Fruit fly (Drosophila melanogaster) whole organism, embryonic: Measurements from ENCODE around the gene CG8419.

Source experiments
- BEAF-32 ChIP-seq: fragments of 200-800 bp; sonication (Bioruptor generic); optimal IDR thresholded peaks from 3 replicates; lab custom pipeline; 2017; ENCODE audit warnings: missing biosample characterization, missing genetic modification characterization, mild to moderate bottlenecking, moderate library complexity, missing genetic modification reagents
- Bdp1 ChIP-seq: fragments of 200-800 bp; sonication (Bioruptor generic); optimal IDR thresholded peaks from 3 replicates; lab custom pipeline; 2016; ENCODE audit warnings: missing biosample characterization, missing genetic modification characterization
- CG10979 ChIP-seq: fragments of 200-800 bp; sonication (Bioruptor generic); optimal IDR thresholded peaks from 2 replicates; lab custom pipeline; 2018; ENCODE audit warnings: missing biosample characterization, mild to moderate bottlenecking, missing genetic modification characterization, moderate library complexity
- CG11093 ChIP-seq: fragments of 200-800 bp; sonication (Bioruptor generic); IDR thresholded peaks from 3 replicates; pipeline ENCODE4 v1.3.6; 2022; ENCODE audit warnings: missing biosample characterization, missing genetic modification characterization
- CG13287 ChIP-seq: fragments of 200-800 bp; sonication (Bioruptor generic); IDR thresholded peaks from 2 replicates; pipeline ENCODE4 v1.3.6; 2022; ENCODE audit warnings: missing biosample characterization, missing genetic modification characterization; ENCODE audit not compliant: partially characterized antibody
- CG13775 ChIP-seq: fragments of 200-800 bp; sonication (Bioruptor generic); optimal IDR thresholded peaks from 3 replicates; lab custom pipeline; 2017; ENCODE audit warnings: missing biosample characterization, mild to moderate bottlenecking, missing genetic modification characterization
- CG14014 ChIP-seq: fragments of 200-800 bp; sonication (Bioruptor generic); IDR thresholded peaks from 2 replicates; pipeline ENCODE4 v1.3.6; 2022; ENCODE audit warnings: missing biosample characterization, missing genetic modification characterization
- CG15696 ChIP-seq: fragments of 200-800 bp; sonication (Bioruptor generic); optimal IDR thresholded peaks from 2 replicates; lab custom pipeline; 2019; ENCODE audit warnings: missing biosample characterization, mild to moderate bottlenecking, missing genetic modification characterization, moderate library complexity
- CG16815 ChIP-seq: fragments of 200-800 bp; sonication (Bioruptor generic); optimal IDR thresholded peaks from 3 replicates; lab custom pipeline; 2017; ENCODE audit warnings: missing biosample characterization, mild to moderate bottlenecking, missing genetic modification characterization
- CG17612 ChIP-seq: fragments of 200-800 bp; sonication (Bioruptor generic); IDR thresholded peaks from 2 replicates; pipeline ENCODE4 v1.3.6; 2022; ENCODE audit warnings: missing biosample characterization, missing genetic modification characterization
- CG18619 ChIP-seq: fragments of 200-800 bp; sonication (Bioruptor generic); optimal IDR thresholded peaks from 3 replicates; lab custom pipeline; 2017; ENCODE audit warnings: missing biosample characterization, mild to moderate bottlenecking, missing genetic modification characterization
- CG2129 ChIP-seq: fragments of 200-800 bp; sonication (Bioruptor generic); IDR thresholded peaks from 2 replicates; pipeline ENCODE4 v1.3.6; 2022; ENCODE audit warnings: missing biosample characterization, missing genetic modification characterization; ENCODE audit not compliant: partially characterized antibody
- CG2875 ChIP-seq: fragments of 200-800 bp; sonication (Bioruptor generic); optimal IDR thresholded peaks from 2 replicates; lab custom pipeline; 2017; ENCODE audit warnings: missing biosample characterization, mild to moderate bottlenecking, missing genetic modification characterization, missing genetic modification reagents
- CG31224 ChIP-seq: fragments of 200-800 bp; sonication (Bioruptor generic); IDR thresholded peaks from 2 replicates; pipeline ENCODE4 v1.3.6; 2022; ENCODE audit warnings: missing biosample characterization, missing genetic modification characterization
- CG3163 ChIP-seq: fragments of 200-800 bp; sonication (Bioruptor generic); optimal IDR thresholded peaks from 3 replicates; lab custom pipeline; 2016; ENCODE audit warnings: missing biosample characterization, missing genetic modification characterization
- CG32772 ChIP-seq: fragments of 200-800 bp; sonication (Bioruptor generic); IDR thresholded peaks from 2 replicates; pipeline ENCODE4 v1.3.6; 2022; ENCODE audit warnings: missing biosample characterization, missing genetic modification characterization
- CG3847 ChIP-seq: fragments of 200-800 bp; sonication (Bioruptor generic); IDR thresholded peaks from 2 replicates; pipeline ENCODE4 v1.3.6; 2022; ENCODE audit warnings: missing biosample characterization, missing genetic modification characterization
- CG6683 ChIP-seq: fragments of 200-800 bp; sonication (Bioruptor generic); optimal IDR thresholded peaks from 2 replicates; lab custom pipeline; 2017; ENCODE audit warnings: missing biosample characterization, mild to moderate bottlenecking, missing genetic modification characterization, missing genetic modification reagents
- CG6791 ChIP-seq: fragments of 200-800 bp; sonication (Bioruptor generic); IDR thresholded peaks from 3 replicates; pipeline ENCODE4 v1.3.6; 2022; ENCODE audit warnings: missing biosample characterization, missing genetic modification characterization; ENCODE audit not compliant: partially characterized antibody
- CG8765 ChIP-seq: fragments of 200-800 bp; sonication (Bioruptor generic); IDR thresholded peaks from 2 replicates; pipeline ENCODE4 v1.3.6; 2022; ENCODE audit warnings: missing biosample characterization, missing genetic modification characterization
- CoRest ChIP-seq: fragments of 200-800 bp; sonication (Bioruptor generic); optimal IDR thresholded peaks from 3 replicates; lab custom pipeline; 2018; ENCODE audit warnings: missing biosample characterization, mild to moderate bottlenecking, missing genetic modification characterization, moderate library complexity
- Dad ChIP-seq: fragments of 200-800 bp; sonication (Bioruptor generic); optimal IDR thresholded peaks from 3 replicates; lab custom pipeline; 2016; ENCODE audit warnings: missing biosample characterization, missing genetic modification characterization
- Dbx ChIP-seq: fragments of 200-800 bp; sonication (Bioruptor generic); IDR thresholded peaks from 3 replicates; pipeline ENCODE4 v1.3.6; 2022; ENCODE audit warnings: missing biosample characterization, missing genetic modification characterization
- Dp ChIP-seq: fragments of 200-800 bp; sonication (Bioruptor generic); optimal IDR thresholded peaks from 2 replicates; lab custom pipeline; 2018; ENCODE audit warnings: missing biosample characterization, mild to moderate bottlenecking, missing genetic modification characterization, moderate library complexity
- HLH4C ChIP-seq: fragments of 200-800 bp; sonication (Bioruptor generic); IDR thresholded peaks from 3 replicates; pipeline ENCODE4 v1.3.6; 2022; ENCODE audit warnings: missing biosample characterization, missing genetic modification characterization; ENCODE audit not compliant: partially characterized antibody
- Hr78 ChIP-seq, 2 experiments: fragments of 200-800 bp in 1 of 2; fragments of >200 bp in 1 of 2; sonication (Bioruptor generic) in 1 of 2; optimal IDR thresholded peaks; 2 replicates each; lab custom pipeline; 2017 to 2019; ENCODE audit warnings: missing biosample characterization in 2 of 2, missing genetic modification characterization in 2 of 2, mild to moderate bottlenecking in 1 of 2, moderate library complexity in 1 of 2
- Mes4 ChIP-seq: fragments of 200-800 bp; sonication (Bioruptor generic); optimal IDR thresholded peaks from 2 replicates; lab custom pipeline; 2016; ENCODE audit warnings: missing biosample characterization, missing genetic modification characterization
- Neu2 ChIP-seq: fragments of 200-800 bp; sonication (Bioruptor generic); optimal IDR thresholded peaks from 3 replicates; lab custom pipeline; 2016; ENCODE audit warnings: missing biosample characterization, missing genetic modification characterization, borderline replicate concordance
- Six4 ChIP-seq: fragments of 200-800 bp; sonication (Bioruptor generic); optimal IDR thresholded peaks from 2 replicates; lab custom pipeline; 2016; ENCODE audit warnings: missing biosample characterization, missing genetic modification characterization
- Spps ChIP-seq: fragments of 200-800 bp; sonication (Bioruptor generic); optimal IDR thresholded peaks from 2 replicates; lab custom pipeline; 2018; ENCODE audit warnings: missing biosample characterization, mild to moderate bottlenecking, missing genetic modification characterization
- Taf1 ChIP-seq: fragments of 200-800 bp; sonication (Bioruptor generic); IDR thresholded peaks from 2 replicates; pipeline ENCODE4 v1.3.6; 2022; ENCODE audit warnings: missing biosample characterization, missing genetic modification characterization
- Vsx1 ChIP-seq: fragments of 200-800 bp; sonication (Bioruptor generic); optimal IDR thresholded peaks from 2 replicates; lab custom pipeline; 2017; ENCODE audit warnings: missing biosample characterization, mild to moderate bottlenecking, missing genetic modification characterization, missing genetic modification reagents
- abd-A ChIP-seq: fragments of 200-800 bp; sonication (Bioruptor generic); optimal IDR thresholded peaks from 3 replicates; lab custom pipeline; 2019; ENCODE audit warnings: missing biosample characterization, mild to moderate bottlenecking, missing genetic modification characterization, moderate library complexity
- ac ChIP-seq: fragments of 200-800 bp; sonication (Bioruptor generic); optimal IDR thresholded peaks from 3 replicates; lab custom pipeline; 2017; ENCODE audit warnings: missing biosample characterization, mild to moderate bottlenecking, missing genetic modification characterization
- bcd ChIP-seq: fragments of 200-800 bp; sonication (Bioruptor generic); optimal IDR thresholded peaks from 2 replicates; lab custom pipeline; 2017; ENCODE audit warnings: missing biosample characterization, mild to moderate bottlenecking, missing genetic modification characterization
- chinmo ChIP-seq: fragments of 200-800 bp; sonication (Bioruptor generic); IDR thresholded peaks from 4 replicates; pipeline ENCODE4 v1.3.6; 2022; ENCODE audit warnings: missing biosample characterization, missing genetic modification characterization; ENCODE audit not compliant: partially characterized antibody
- gce ChIP-seq: fragments of 200-800 bp; sonication (Bioruptor generic); IDR thresholded peaks from 3 replicates; pipeline ENCODE4 v1.3.6; 2022; ENCODE audit warnings: missing biosample characterization, missing genetic modification characterization
- gro ChIP-seq: fragments of 200-800 bp; sonication (Bioruptor generic); optimal IDR thresholded peaks from 2 replicates; lab custom pipeline; 2016; ENCODE audit warnings: missing biosample characterization, missing genetic modification characterization
- h ChIP-seq: fragments of >200 bp; optimal IDR thresholded peaks from 2 replicates; lab custom pipeline; 2017
- klu ChIP-seq: fragments of 200-800 bp; sonication (Bioruptor generic); IDR thresholded peaks from 2 replicates; pipeline ENCODE4 v1.3.6; 2022; ENCODE audit warnings: missing biosample characterization, missing genetic modification characterization
- knrl ChIP-seq: fragments of 200-800 bp; sonication (Bioruptor generic); IDR thresholded peaks from 3 replicates; pipeline ENCODE4 v1.3.6; 2022; ENCODE audit warnings: missing biosample characterization, missing genetic modification characterization; ENCODE audit not compliant: partially characterized antibody
- sens ChIP-seq: fragments of 200-800 bp; sonication (Bioruptor generic); peaks from one replicate; lab custom pipeline; 2016; ENCODE audit warnings: missing biosample characterization, missing genetic modification characterization
- sens-2 ChIP-seq: fragments of 200-800 bp; sonication (Bioruptor generic); IDR thresholded peaks from 2 replicates; pipeline ENCODE4 v1.3.6; 2022; ENCODE audit warnings: missing biosample characterization, missing genetic modification characterization
- sna ChIP-seq: fragments of 200-800 bp; sonication (Bioruptor generic); IDR thresholded peaks from 2 replicates; pipeline ENCODE4 v1.3.6; 2022; ENCODE audit warnings: missing biosample characterization, missing genetic modification characterization; ENCODE audit not compliant: partially characterized antibody
- ssp ChIP-seq: fragments of 200-800 bp; sonication (Bioruptor generic); IDR thresholded peaks from 2 replicates; pipeline ENCODE4 v1.3.6; 2022; ENCODE audit warnings: missing biosample characterization, missing genetic modification characterization
- tap ChIP-seq: fragments of 200-800 bp; optimal IDR thresholded peaks from 3 replicates; lab custom pipeline; 2019; ENCODE audit warnings: missing biosample characterization, mild to moderate bottlenecking, missing genetic modification characterization, moderate library complexity
- toy ChIP-seq: fragments of 200-800 bp; sonication (Bioruptor generic); IDR thresholded peaks from 2 replicates; pipeline ENCODE4 v1.3.6; 2022; ENCODE audit warnings: missing biosample characterization, missing genetic modification characterization
- tup ChIP-seq: fragments of 200-800 bp; sonication (Bioruptor generic); optimal IDR thresholded peaks from 2 replicates; lab custom pipeline; 2016; ENCODE audit warnings: missing biosample characterization, mild to moderate bottlenecking, missing genetic modification characterization, moderate library complexity
- usp ChIP-seq: fragments of >200 bp; optimal IDR thresholded peaks from 2 replicates; lab custom pipeline; 2017; ENCODE audit warnings: missing biosample characterization, missing genetic modification characterization
- zf30C ChIP-seq: fragments of 200-800 bp; sonication (Bioruptor generic); optimal IDR thresholded peaks from 3 replicates; lab custom pipeline; 2018; ENCODE audit warnings: missing biosample characterization, mild to moderate bottlenecking, missing genetic modification characterization

Gene CG8419

DNA sequence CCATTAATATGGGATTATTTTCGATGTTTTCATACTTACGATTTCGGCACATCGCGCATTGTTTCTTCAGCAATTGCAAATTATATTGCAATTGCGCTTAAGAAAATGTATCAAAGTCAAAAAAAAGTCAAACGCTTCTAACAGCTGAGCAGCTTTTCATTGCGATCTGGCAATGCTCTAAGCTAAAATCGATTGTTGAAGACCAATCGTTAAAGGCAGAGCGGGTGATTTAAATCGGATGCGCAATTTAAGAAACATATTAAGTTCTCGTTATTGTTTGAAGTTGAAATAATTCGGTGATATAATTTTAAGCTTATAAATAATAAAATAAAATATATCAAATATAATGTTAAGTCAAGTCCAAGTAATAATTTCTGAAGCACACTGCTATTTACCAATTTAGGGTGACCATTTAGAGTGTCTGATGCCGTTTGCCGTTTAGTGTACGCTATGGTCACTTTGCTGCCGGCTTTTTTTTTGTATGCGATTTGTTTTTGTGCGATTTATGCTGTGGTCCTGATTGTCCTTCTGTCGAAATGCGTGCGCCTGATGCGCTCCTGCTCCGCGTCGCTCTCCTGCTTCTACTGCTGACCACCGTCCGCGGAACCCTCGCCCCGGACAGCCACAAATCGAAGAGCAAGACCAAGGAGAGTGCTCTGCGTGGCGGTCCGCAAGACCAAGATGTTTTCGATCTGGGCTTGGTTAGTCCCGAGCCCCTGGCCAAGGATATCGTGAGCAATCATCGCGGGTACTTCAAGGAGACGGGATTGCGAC is 9.0 kb upstream of the CG8419 start, which contains the start of the genes CG8475 and CG8460 (continued):
- TF ChIP-seq sens-2 (GFP tag; lab: Robert Waterston, UW), result no peak
- no peak for TF ChIP-seq bcd
- no peak for TF ChIP-seq CG17612 (GFP tag; lab: Robert Waterston, UW)
- TF ChIP-seq usp (GFP tag; lab: Kevin White, UChicago), result no peak
- TF ChIP-seq Neu2 (GFP tag; lab: Kevin White, UChicago), result no peak
- no peak for TF ChIP-seq klu (GFP tag; lab: Robert Waterston, UW)
- TF ChIP-seq CG11093 (GFP tag; lab: Robert Waterston, UW), result no peak
- no peak for TF ChIP-seq Bdp1
- TF ChIP-seq CG31224, result no peak
- no peak for TF ChIP-seq Spps (tag; lab: Kevin White, UChicago)
- TF ChIP-seq HLH4C, result peak; percentile 47; the same call in 2 of the 3 replicates
- peak; percentile 66 for TF ChIP-seq CG13287 (GFP tag; lab: Robert Waterston, UW)
- TF ChIP-seq BEAF-32 (GFP tag; lab: Kevin White, UChicago), result peak; percentile 45
- no peak for TF ChIP-seq CG8765
- no peak for TF ChIP-seq CG32772 (GFP tag; lab: Robert Waterston, UW)
- no peak for TF ChIP-seq toy
- no peak for TF ChIP-seq tup (GFP tag; lab: Kevin White, UChicago)
- TF ChIP-seq CG3847 (GFP tag; lab: Robert Waterston, UW), result 0 out of 2 replicates have a peak, but pooled peaks have one; percentile 22
- TF ChIP-seq CG10979 (tag; lab: Kevin White, UChicago), result no peak
- TF ChIP-seq Vsx1 (GFP tag; lab: Kevin White, UChicago), result no peak
- no peak for TF ChIP-seq CG16815 (GFP tag; lab: Kevin White, UChicago)
- TF ChIP-seq tap, result no peak
- no peak for TF ChIP-seq Dad (GFP tag; lab: Kevin White, UChicago)
- peak; percentile 91 for TF ChIP-seq Dp (GFP tag; lab: Kevin White, UChicago)
- TF ChIP-seq CG2875, result no peak
- TF ChIP-seq ssp (GFP tag; lab: Robert Waterston, UW), result no peak
- TF ChIP-seq sna, result no peak
- no peak for TF ChIP-seq CG15696
- TF ChIP-seq CoRest (tag; lab: Kevin White, UChicago), result no peak
- TF ChIP-seq Mes4, result no peak
- TF ChIP-seq Dbx (GFP tag; lab: Robert Waterston, UW), result no peak
- no peak for TF ChIP-seq chinmo (GFP tag; lab: Robert Waterston, UW)
- no peak for TF ChIP-seq gro (GFP tag; lab: Kevin White, UChicago)
- TF ChIP-seq abd-A (tag; lab: Kevin White, UChicago), result no peak
- TF ChIP-seq CG6791, result no peak
- no peak for TF ChIP-seq zf30C
- TF ChIP-seq CG3163 (GFP tag; lab: Kevin White, UChicago), result no peak
- TF ChIP-seq CG6683 (GFP tag; lab: Kevin White, UChicago), result no peak
- no peak for TF ChIP-seq gce (GFP tag; lab: Robert Waterston, UW)
- no peak for TF ChIP-seq CG14014 (GFP tag; lab: Robert Waterston, UW)
- no peak for TF ChIP-seq Taf1 (GFP tag; lab: Robert Waterston, UW)
- TF ChIP-seq h (lab: Kevin White, UChicago), result no peak
- no peak for TF ChIP-seq CG13775 (GFP tag; lab: Kevin White, UChicago)
- no peak for TF ChIP-seq Six4 (GFP tag; lab: Kevin White, UChicago)
- no peak for TF ChIP-seq Hr78 (GFP tag; optimal IDR thresholded peaks at IDR 0.05; lab: Kevin White, UChicago)
- no peak for TF ChIP-seq sens (GFP tag; lab: Kevin White, UChicago)
- no peak for TF ChIP-seq CG18619 (GFP tag; lab: Kevin White, UChicago)
- no peak for TF ChIP-seq CG2129
- TF ChIP-seq ac (GFP tag; lab: Kevin White, UChicago), result no peak
- 0 out of 3 replicates have a peak, but pooled peaks have one; percentile 36 for TF ChIP-seq knrl (GFP tag; lab: Robert Waterston, UW)
